ENCODE assay signal across 1 fruit fly cellular context in the genomic region with DNA sequence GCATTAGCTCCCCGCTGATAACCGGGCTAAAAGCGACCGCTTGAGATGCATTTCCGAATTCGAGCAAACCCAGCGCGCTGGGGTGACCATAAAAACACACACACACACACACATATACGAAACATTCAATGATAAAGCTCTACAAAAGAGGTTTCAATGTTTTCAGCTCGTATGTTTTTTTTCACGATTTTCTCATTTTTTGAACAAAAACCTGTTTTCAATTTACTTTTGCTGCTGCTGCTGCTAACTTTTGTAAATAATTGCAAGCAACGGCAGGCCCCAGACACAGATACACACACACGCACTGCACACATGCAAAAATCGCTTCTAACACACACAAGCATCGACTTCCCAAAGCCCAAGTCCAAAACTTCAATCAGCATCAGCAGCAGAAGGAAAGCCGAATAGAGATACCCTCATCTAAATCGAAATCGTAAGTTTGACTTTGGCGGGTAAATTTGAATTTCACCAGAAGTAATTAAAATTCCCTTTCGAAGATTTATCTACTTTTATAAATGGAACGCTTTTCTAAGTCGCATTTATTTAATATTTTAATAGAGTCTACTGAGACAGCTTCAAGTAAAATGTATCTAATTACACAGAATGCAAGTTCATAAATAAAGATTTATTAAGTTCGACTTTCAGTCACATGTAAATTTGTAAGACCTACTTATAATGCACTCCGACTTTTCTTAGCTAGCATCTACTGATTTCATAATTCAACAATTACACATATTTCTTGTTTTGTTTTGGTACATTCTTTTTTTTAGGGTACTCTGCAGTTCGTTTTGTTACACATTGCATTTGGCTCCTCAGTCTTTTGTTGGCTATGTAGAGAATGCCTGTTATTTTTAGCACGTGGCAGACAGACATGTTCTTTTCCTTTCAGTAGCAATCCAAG.
TF ChIP-seq lines count a peak whose summit lies in the region.

No protein-coding gene starts in this region.

TF ChIP-seq in whole organism, prepupa, 60 proteins besides CTCF, POLR2A, EP300 and RAD21 (continued from another document):
- TF ChIP-seq eg (GFP tag; IDR thresholded peaks at IDR 0.05; lab: Robert Waterston, UW) (peak; percentile 67; the same call in 1 of the 3 replicates), Gug (GFP tag; IDR thresholded peaks at IDR 0.05; lab: Robert Waterston, UW) (0 out of 2 replicates have a peak, but pooled peaks have one; percentile 12), CG31627 (GFP tag; optimal IDR thresholded peaks at IDR 0.05; lab: Kevin White, UChicago) (peak; percentile 40), Blimp-1 (GFP tag; optimal IDR thresholded peaks at IDR 0.05; lab: Kevin White, UChicago) (peak; percentile 35), CG3919 (GFP tag; optimal IDR thresholded peaks at IDR 0.05; lab: Kevin White, UChicago) (no peak), spab (GFP tag; optimal IDR thresholded peaks at IDR 0.05; lab: Kevin White, UChicago) (no peak), CG9139 (GFP tag; optimal IDR thresholded peaks at IDR 0.05; lab: Kevin White, UChicago) (no peak), pdm3 (GFP tag; optimal IDR thresholded peaks at IDR 0.05; lab: Kevin White, UChicago) (peak; percentile 17), achi (GFP tag; optimal IDR thresholded peaks at IDR 0.05; lab: Kevin White, UChicago) (no peak), CG7368 (GFP tag; optimal IDR thresholded peaks at IDR 0.05; lab: Kevin White, UChicago) (no peak), Hr4 (GFP tag; optimal IDR thresholded peaks at IDR 0.05; lab: Kevin White, UChicago) (peak; percentile 49), CG11294 (GFP tag; IDR thresholded peaks at IDR 0.05; lab: Robert Waterston, UW) (no peak), CG6163 (GFP tag; IDR thresholded peaks at IDR 0.05; lab: Robert Waterston, UW) (peak; percentile 59; the same call in 2 of the 3 replicates), net (GFP tag; optimal IDR thresholded peaks at IDR 0.05; lab: Kevin White, UChicago) (peak; percentile 7), CG1621 (tag; optimal IDR thresholded peaks at IDR 0.05; lab: Kevin White, UChicago) (no peak), acj6 (GFP tag; optimal IDR thresholded peaks at IDR 0.05; lab: Kevin White, UChicago) (peak; percentile 33), CG6792 (GFP tag; optimal IDR thresholded peaks at IDR 0.05; lab: Kevin White, UChicago) (no peak), fkh (GFP tag; optimal IDR thresholded peaks at IDR 0.05; lab: Kevin White, UChicago) (no peak), svp (GFP tag; lab: Kevin White, UChicago) (peak; percentile 85), esn (GFP tag; optimal IDR thresholded peaks at IDR 0.05; lab: Kevin White, UChicago) (peak; percentile 64), Sox14 (GFP tag; optimal IDR thresholded peaks at IDR 0.05; lab: Kevin White, UChicago) (peak; percentile 38), OdsH (GFP tag; optimal IDR thresholded peaks at IDR 0.05; lab: Kevin White, UChicago) (peak; percentile 16), fd85E (GFP tag; optimal IDR thresholded peaks at IDR 0.05; lab: Kevin White, UChicago) (no peak), CG6808 (GFP tag; optimal IDR thresholded peaks at IDR 0.05; lab: Kevin White, UChicago) (no peak), Eip78C (GFP tag; lab: Kevin White, UChicago) (peak; percentile 76), CG6854 (GFP tag; optimal IDR thresholded peaks at IDR 0.05; lab: Kevin White, UChicago) (peak; percentile 85), fd59A (GFP tag; optimal IDR thresholded peaks at IDR 0.05; lab: Kevin White, UChicago) (no peak), cyc (GFP tag; optimal IDR thresholded peaks at IDR 0.05; lab: Kevin White, UChicago) (peak; percentile 33), CG11762 (GFP tag; optimal IDR thresholded peaks at IDR 0.05; lab: Kevin White, UChicago; ENCODE audit: insufficient read depth) (no peak), Met (GFP tag; optimal IDR thresholded peaks at IDR 0.05; lab: Kevin White, UChicago) (peak; percentile 67), Ets21C (GFP tag; optimal IDR thresholded peaks at IDR 0.05; lab: Kevin White, UChicago) (no peak), Sox102F (GFP tag; optimal IDR thresholded peaks at IDR 0.05; lab: Kevin White, UChicago) (peak; percentile 19), Eip93F (GFP tag; optimal IDR thresholded peaks at IDR 0.05; lab: Kevin White, UChicago) (no peak), CG16779 (tag; optimal IDR thresholded peaks at IDR 0.05; lab: Kevin White, UChicago) (no peak), CG6276 (GFP tag; optimal IDR thresholded peaks at IDR 0.05; lab: Kevin White, UChicago) (peak; percentile 64), CG32006 (GFP tag; optimal IDR thresholded peaks at IDR 0.05; lab: Kevin White, UChicago) (peak; percentile 56), vri (GFP tag; optimal IDR thresholded peaks at IDR 0.05; lab: Kevin White, UChicago) (peak; percentile 7), CG8632 (GFP tag; optimal IDR thresholded peaks at IDR 0.05; lab: Kevin White, UChicago) (no peak), CG4318 (GFP tag; optimal IDR thresholded peaks at IDR 0.05; lab: Kevin White, UChicago) (peak; percentile 31), dac (GFP tag; optimal IDR thresholded peaks at IDR 0.05; lab: Kevin White, UChicago) (no peak)
